Worm (Caenorhabditis elegans) whole organism, mixed stage, embryonic: ENCODE results near the gene T10B9.14.

ENCODE experiments used
- M03D4.4 ChIP-seq: sonication (generic microtip); optimal IDR thresholded peaks from 2 replicates; lab custom pipeline; 2017; ENCODE audit warnings: mild to moderate bottlenecking, missing genetic modification characterization, missing compliant biosample characterization
- bed-3 ChIP-seq: fragments of 200-800 bp; sonication (Bioruptor generic); optimal IDR thresholded peaks from 3 replicates; lab custom pipeline; 2018; ENCODE audit warnings: mild to moderate bottlenecking, missing genetic modification characterization, moderate library complexity, missing compliant biosample characterization
- blmp-1 ChIP-seq: fragments of 150-350 bp; optimal IDR thresholded peaks from 2 replicates; lab custom pipeline; 2014; ENCODE audit warnings: missing biosample characterization, missing genetic modification characterization
- ceh-39 ChIP-seq: fragments of 150-350 bp; optimal IDR thresholded peaks from 2 replicates; lab custom pipeline; 2014; ENCODE audit warnings: missing biosample characterization, missing genetic modification characterization
- ceh-43 ChIP-seq: fragments of 200-800 bp; sonication (Bioruptor generic); optimal IDR thresholded peaks from 2 replicates; lab custom pipeline; 2018; ENCODE audit warnings: mild to moderate bottlenecking, missing genetic modification characterization, moderate library complexity, missing compliant biosample characterization
- ceh-83 ChIP-seq: fragments of 200-800 bp; sonication (Bioruptor generic); optimal IDR thresholded peaks from 2 replicates; lab custom pipeline; 2018; ENCODE audit warnings: mild to moderate bottlenecking, missing genetic modification characterization, missing compliant biosample characterization
- ces-1 ChIP-seq: fragments of 150-350 bp; optimal IDR thresholded peaks from 2 replicates; lab custom pipeline; 2014; ENCODE audit warnings: missing biosample characterization, missing genetic modification reagents, missing genetic modification characterization
- drap-1 ChIP-seq: fragments of 200-800 bp; sonication (Bioruptor generic); optimal IDR thresholded peaks from 3 replicates; lab custom pipeline; 2018; ENCODE audit warnings: mild to moderate bottlenecking, missing genetic modification characterization, missing compliant biosample characterization
- elt-1 ChIP-seq: sonication (generic microtip); optimal IDR thresholded peaks from 2 replicates; lab custom pipeline; 2017; ENCODE audit warnings: missing genetic modification characterization, mild to moderate bottlenecking, missing compliant biosample characterization, antibody characterized with exemption, moderate library complexity, borderline replicate concordance; ENCODE audit not compliant: insufficient read depth
- ham-2 ChIP-seq: fragments of 200-800 bp; sonication (Bioruptor generic); optimal IDR thresholded peaks from 2 replicates; lab custom pipeline; 2018; ENCODE audit warnings: mild to moderate bottlenecking, missing genetic modification characterization, missing compliant biosample characterization
- hlh-1 ChIP-seq: fragments of 150-350 bp; optimal IDR thresholded peaks from 2 replicates; lab custom pipeline; 2014; ENCODE audit warnings: missing biosample characterization, missing genetic modification reagents, missing genetic modification characterization
- lin-13 ChIP-seq: fragments of 150-350 bp; optimal IDR thresholded peaks from 2 replicates; lab custom pipeline; 2014; ENCODE audit warnings: missing biosample characterization, missing genetic modification characterization
- lsy-2 ChIP-seq: fragments of 150-350 bp; optimal IDR thresholded peaks from 2 replicates; lab custom pipeline; 2014; ENCODE audit warnings: missing biosample characterization, missing genetic modification characterization
- mab-5 ChIP-seq: fragments of 150-350 bp; optimal IDR thresholded peaks from 2 replicates; lab custom pipeline; 2014; ENCODE audit warnings: missing biosample characterization, missing genetic modification characterization
- mep-1 ChIP-seq: fragments of 150-350 bp; optimal IDR thresholded peaks from 2 replicates; lab custom pipeline; 2017; ENCODE audit warnings: missing biosample characterization, missing genetic modification reagents, missing genetic modification characterization, inconsistent platforms
- mls-2 ChIP-seq: sonication (generic microtip); optimal IDR thresholded peaks from 2 replicates; lab custom pipeline; 2016; ENCODE audit warnings: mild to moderate bottlenecking, missing genetic modification characterization, moderate library complexity, missing compliant biosample characterization
- nhr-12 ChIP-seq: fragments of 150-350 bp; optimal IDR thresholded peaks from 2 replicates; lab custom pipeline; 2014; ENCODE audit warnings: missing biosample characterization, missing genetic modification characterization
- nhr-237 ChIP-seq: fragments of 150-350 bp; optimal IDR thresholded peaks from 2 replicates; lab custom pipeline; 2014; ENCODE audit warnings: missing biosample characterization, missing genetic modification characterization
- nhr-28 ChIP-seq: fragments of 150-350 bp; optimal IDR thresholded peaks from 2 replicates; lab custom pipeline; 2014; ENCODE audit warnings: missing biosample characterization, missing genetic modification characterization
- pha-4 ChIP-seq: fragments of 150-350 bp; optimal IDR thresholded peaks from 2 replicates; lab custom pipeline; 2018; ENCODE audit warnings: missing biosample characterization, missing genetic modification reagents, missing genetic modification characterization
- snpc-4 ChIP-seq: fragments of 150-350 bp; optimal IDR thresholded peaks from 2 replicates; lab custom pipeline; 2014; ENCODE audit warnings: missing biosample characterization, missing genetic modification characterization
- sptf-1 ChIP-seq: sonication (generic microtip); optimal IDR thresholded peaks from 2 replicates; lab custom pipeline; 2017; ENCODE audit warnings: mild to moderate bottlenecking, missing genetic modification characterization, moderate library complexity, missing compliant biosample characterization
- tbx-8 ChIP-seq: fragments of 200-800 bp; sonication (Bioruptor generic); optimal IDR thresholded peaks from 2 replicates; lab custom pipeline; 2018; ENCODE audit warnings: mild to moderate bottlenecking, missing genetic modification characterization, moderate library complexity, missing compliant biosample characterization
- unc-120 ChIP-seq: sonication (generic microtip); optimal IDR thresholded peaks from 2 replicates; lab custom pipeline; 2017; ENCODE audit warnings: missing genetic modification characterization, missing compliant biosample characterization; ENCODE audit not compliant: poor library complexity, severe bottlenecking
- unc-39 ChIP-seq: fragments of 150-350 bp; optimal IDR thresholded peaks from 2 replicates; lab custom pipeline; 2014; ENCODE audit warnings: missing biosample characterization, missing genetic modification characterization
- unc-62 ChIP-seq: fragments of 150-350 bp; optimal IDR thresholded peaks from 2 replicates; lab custom pipeline; 2014; ENCODE audit warnings: missing biosample characterization, missing genetic modification reagents, missing genetic modification characterization
- zip-8 ChIP-seq: fragments of 150-350 bp; optimal IDR thresholded peaks from 2 replicates; lab custom pipeline; 2014; ENCODE audit warnings: missing biosample characterization, missing genetic modification characterization
- ztf-11 ChIP-seq: fragments of 150-350 bp; optimal IDR thresholded peaks from 2 replicates; lab custom pipeline; 2014; ENCODE audit warnings: missing biosample characterization, missing genetic modification characterization

Gene T10B9.14

ce11 chrII:9787395-9788152, 5.3 kb upstream of the T10B9.14 start, which contains the start of gene cyp-13A2:
cyp-13A2 (minus strand) TSS chrII:9787629.
- TF ChIP-seq unc-62 = peak; percentile 23
- TF ChIP-seq elt-1 (tag; lab: Kevin White, UChicago) = peak; percentile 44
- no peak for TF ChIP-seq ztf-11
- TF ChIP-seq unc-120 = peak; percentile 52

- TF ChIP-seq ztf-11 = no peak
- TF ChIP-seq pha-4 (tag; lab: Kevin White, UChicago) = no peak
- TF ChIP-seq ceh-43 (GFP tag; lab: Kevin White, UChicago) = no peak
- no peak for TF ChIP-seq nhr-12
- TF ChIP-seq lin-13 (tag; lab: Kevin White, UChicago) = no peak
- no peak for TF ChIP-seq elt-1 (tag; lab: Kevin White, UChicago)
- no peak for TF ChIP-seq ces-1 (GFP tag; lab: Kevin White, UChicago)
- TF ChIP-seq unc-39 = no peak
- TF ChIP-seq hlh-1 (tag; lab: Kevin White, UChicago) = no peak
- TF ChIP-seq lsy-2 (tag; lab: Kevin White, UChicago) = no peak
- no peak for TF ChIP-seq mab-5 (tag; lab: Kevin White, UChicago)
- no peak for TF ChIP-seq nhr-28 (tag; lab: Kevin White, UChicago)
- no peak for TF ChIP-seq blmp-1 (tag; lab: Kevin White, UChicago)
- TF ChIP-seq sptf-1 (tag; lab: Kevin White, UChicago) = no peak
- no peak for TF ChIP-seq drap-1 (GFP tag; lab: Kevin White, UChicago)
- no peak for TF ChIP-seq tbx-8 (GFP tag; lab: Kevin White, UChicago)
- TF ChIP-seq ceh-39 (tag; lab: Kevin White, UChicago) = no peak
- no peak for TF ChIP-seq bed-3
Observed at ce11 chrII:9786215-9786614, 4.0 kb upstream of the T10B9.14 start.

- TF ChIP-seq unc-39 (no peak), blmp-1 (tag; lab: Kevin White, UChicago) (no peak), ces-1 (GFP tag; lab: Kevin White, UChicago) (no peak), tbx-8 (GFP tag; lab: Kevin White, UChicago) (no peak), unc-62 (no peak), nhr-28 (tag; lab: Kevin White, UChicago) (no peak), ceh-83 (GFP tag; lab: Kevin White, UChicago) (no peak), M03D4.4 (tag; lab: Kevin White, UChicago) (no peak), elt-1 (tag; lab: Kevin White, UChicago) (no peak), ceh-43 (GFP tag; lab: Kevin White, UChicago) (no peak), lin-13 (tag; lab: Kevin White, UChicago) (no peak), snpc-4 (tag; lab: Kevin White, UChicago) (no peak), ham-2 (GFP tag; lab: Kevin White, UChicago) (no peak), mep-1 (tag; lab: Kevin White, UChicago) (no peak)
- TF ChIP-seq, all 35 proteins: peak for 0
Observed at ce11 chrII:9781842-9782241, 395 bp downstream of the T10B9.14 start, which contains the start of gene cyp-13A1. cyp-13A1 (minus strand) TSS chrII:9781997.

ce11 chrII:9778495-9778894, 3.7 kb downstream of the T10B9.14 start:
- TF ChIP-seq sptf-1 (tag; lab: Kevin White, UChicago) (no peak), lsy-2 (tag; lab: Kevin White, UChicago) (no peak), lin-13 (tag; lab: Kevin White, UChicago) (no peak), hlh-1 (tag; lab: Kevin White, UChicago) (no peak), drap-1 (GFP tag; lab: Kevin White, UChicago) (no peak), ceh-83 (GFP tag; lab: Kevin White, UChicago) (no peak), ces-1 (GFP tag; lab: Kevin White, UChicago) (no peak), unc-39 (no peak), ceh-43 (GFP tag; lab: Kevin White, UChicago) (no peak), blmp-1 (tag; lab: Kevin White, UChicago) (no peak), mls-2 (tag; lab: Kevin White, UChicago) (no peak), elt-1 (tag; lab: Kevin White, UChicago) (no peak), snpc-4 (tag; lab: Kevin White, UChicago) (no peak)

- no peak for TF ChIP-seq nhr-237
- TF ChIP-seq zip-8 = peak; percentile 59
- TF ChIP-seq unc-39 = no peak
- TF ChIP-seq pha-4 (tag; lab: Kevin White, UChicago) = no peak
- no peak for TF ChIP-seq drap-1 (GFP tag; lab: Kevin White, UChicago)
Observed at ce11 chrII:9775790-9776189, 6.4 kb downstream of the T10B9.14 start, which contains the start of gene T10B9.9. T10B9.9 (minus strand) TSS chrII:9775890.
